Fruit fly (Drosophila melanogaster) whole organism, prepupa: Measurements from ENCODE around the gene CG18745.

Experiments
- CG10631 ChIP-seq: fragments of 200-800 bp; sonication (Bioruptor generic); optimal IDR thresholded peaks from 2 replicates; lab custom pipeline; 2016; ENCODE audit warnings: missing biosample characterization, missing genetic modification characterization
- CG10669 ChIP-seq: fragments of 200-800 bp; sonication (Bioruptor generic); optimal IDR thresholded peaks from 3 replicates; lab custom pipeline; 2018; ENCODE audit warnings: missing biosample characterization, mild to moderate bottlenecking, missing genetic modification characterization, moderate library complexity
- CG11902 ChIP-seq: fragments of 200-800 bp; sonication (Bioruptor generic); optimal IDR thresholded peaks from 3 replicates; lab custom pipeline; 2016; ENCODE audit warnings: missing biosample characterization, missing genetic modification characterization
- CG15336 ChIP-seq: fragments of 200-800 bp; sonication (Bioruptor generic); IDR thresholded peaks from 2 replicates; pipeline ENCODE4 v1.3.6; 2022; ENCODE audit warnings: missing biosample characterization, missing genetic modification characterization
- CG1621 ChIP-seq: fragments of 200-800 bp; sonication (Bioruptor generic); optimal IDR thresholded peaks from 3 replicates; lab custom pipeline; 2018; ENCODE audit warnings: missing biosample characterization, mild to moderate bottlenecking, missing genetic modification characterization
- CG3032 ChIP-seq: fragments of 200-800 bp; optimal IDR thresholded peaks from 2 replicates; lab custom pipeline; 2019; ENCODE audit warnings: missing biosample characterization, mild to moderate bottlenecking, missing genetic modification characterization, moderate library complexity
- CG32006 ChIP-seq: fragments of 200-800 bp; sonication (Bioruptor generic); optimal IDR thresholded peaks from 3 replicates; lab custom pipeline; 2017; ENCODE audit warnings: missing biosample characterization, mild to moderate bottlenecking, missing genetic modification characterization
- CG3919 ChIP-seq: fragments of 200-800 bp; sonication (Bioruptor generic); optimal IDR thresholded peaks from 3 replicates; lab custom pipeline; 2016; ENCODE audit warnings: missing biosample characterization, missing genetic modification characterization
- CG4318 ChIP-seq: fragments of 200-800 bp; sonication (Bioruptor generic); optimal IDR thresholded peaks from 3 replicates; lab custom pipeline; 2017; ENCODE audit warnings: missing biosample characterization, mild to moderate bottlenecking, missing genetic modification characterization
- CG6163 ChIP-seq: fragments of 200-800 bp; sonication (Bioruptor generic); IDR thresholded peaks from 3 replicates; pipeline ENCODE4 v1.3.6; 2022; ENCODE audit warnings: missing biosample characterization, missing genetic modification characterization
- CG6854 ChIP-seq: fragments of 200-800 bp; sonication (Bioruptor generic); optimal IDR thresholded peaks from 2 replicates; lab custom pipeline; 2017; ENCODE audit warnings: missing biosample characterization, mild to moderate bottlenecking, missing genetic modification characterization
- CG7368 ChIP-seq: fragments of 200-800 bp; sonication (Bioruptor generic); optimal IDR thresholded peaks from 3 replicates; lab custom pipeline; 2016; ENCODE audit warnings: missing biosample characterization, missing genetic modification characterization
- CG8119 ChIP-seq: fragments of 200-800 bp; sonication (Bioruptor generic); IDR thresholded peaks from 3 replicates; pipeline ENCODE4 v1.3.6; 2022; ENCODE audit warnings: missing biosample characterization, missing genetic modification characterization
- CG9139 ChIP-seq: fragments of 200-800 bp; sonication (Bioruptor generic); optimal IDR thresholded peaks from 3 replicates; lab custom pipeline; 2017; ENCODE audit warnings: missing biosample characterization, mild to moderate bottlenecking, missing genetic modification characterization
- Eip78C ChIP-seq: fragments of 200-800 bp; sonication (Bioruptor generic); peaks from one replicate; lab custom pipeline; 2016; ENCODE audit warnings: missing biosample characterization, missing genetic modification characterization
- Ets21C ChIP-seq: fragments of 200-800 bp; sonication (Bioruptor generic); optimal IDR thresholded peaks from 3 replicates; lab custom pipeline; 2016; ENCODE audit warnings: missing biosample characterization, missing genetic modification characterization
- Ets96B ChIP-seq: fragments of 200-800 bp; optimal IDR thresholded peaks from 2 replicates; lab custom pipeline; 2019; ENCODE audit warnings: missing biosample characterization, mild to moderate bottlenecking, missing genetic modification characterization, moderate library complexity
- Gug ChIP-seq: fragments of 200-800 bp; sonication (Bioruptor generic); IDR thresholded peaks from 2 replicates; pipeline ENCODE4 v1.3.6; 2022; ENCODE audit warnings: missing biosample characterization, missing genetic modification characterization
- Hr39 ChIP-seq: fragments of 200-800 bp; sonication (Bioruptor generic); optimal IDR thresholded peaks from 2 replicates; lab custom pipeline; 2016; ENCODE audit warnings: missing biosample characterization, missing genetic modification characterization
- Lpt ChIP-seq: fragments of 200-800 bp; sonication (Bioruptor generic); optimal IDR thresholded peaks from 3 replicates; lab custom pipeline; 2016; ENCODE audit warnings: missing biosample characterization, missing genetic modification characterization
- Met ChIP-seq: fragments of 200-800 bp; sonication (Bioruptor generic); optimal IDR thresholded peaks from 3 replicates; lab custom pipeline; 2016; ENCODE audit warnings: missing biosample characterization, missing genetic modification characterization
- OdsH ChIP-seq: fragments of 200-800 bp; sonication (Bioruptor generic); optimal IDR thresholded peaks from 3 replicates; lab custom pipeline; 2016; ENCODE audit warnings: missing biosample characterization, missing genetic modification characterization
- dac ChIP-seq: fragments of 200-800 bp; sonication (Bioruptor generic); optimal IDR thresholded peaks from 2 replicates; lab custom pipeline; 2017; ENCODE audit warnings: missing biosample characterization, mild to moderate bottlenecking, missing genetic modification characterization
- dsx ChIP-seq: fragments of 200-800 bp; optimal IDR thresholded peaks from 3 replicates; lab custom pipeline; 2019; ENCODE audit warnings: missing biosample characterization, mild to moderate bottlenecking, missing genetic modification characterization, moderate library complexity; ENCODE audit not compliant: poor library complexity, severe bottlenecking
- eg ChIP-seq: fragments of 200-800 bp; sonication (Bioruptor generic); IDR thresholded peaks from 3 replicates; pipeline ENCODE4 v1.3.6; 2022; ENCODE audit warnings: missing biosample characterization, missing genetic modification characterization
- fd59A ChIP-seq: fragments of 200-800 bp; sonication (Bioruptor generic); optimal IDR thresholded peaks from 2 replicates; lab custom pipeline; 2017; ENCODE audit warnings: missing biosample characterization, mild to moderate bottlenecking, missing genetic modification characterization, missing genetic modification reagents
- fkh ChIP-seq: fragments of 200-800 bp; sonication (Bioruptor generic); optimal IDR thresholded peaks from 3 replicates; lab custom pipeline; 2017; ENCODE audit warnings: missing biosample characterization, mild to moderate bottlenecking, missing genetic modification characterization, moderate library complexity
- lz ChIP-seq: fragments of 200-800 bp; sonication (Bioruptor generic); optimal IDR thresholded peaks from 3 replicates; lab custom pipeline; 2016; ENCODE audit warnings: missing biosample characterization, missing genetic modification characterization
- salr ChIP-seq, 2 experiments: fragments of 200-800 bp; sonication (Bioruptor generic); optimal IDR thresholded peaks; 3 replicates each; lab custom pipeline; 2016 to 2018; ENCODE audit warnings: missing biosample characterization in 2 of 2, missing genetic modification characterization in 2 of 2, mild to moderate bottlenecking in 1 of 2
- spab ChIP-seq: fragments of 200-800 bp; sonication (Bioruptor generic); optimal IDR thresholded peaks from 2 replicates; lab custom pipeline; 2017; ENCODE audit warnings: missing biosample characterization, mild to moderate bottlenecking, missing genetic modification characterization, missing genetic modification reagents
- ss ChIP-seq, 2 experiments: fragments of 200-800 bp; sonication (Bioruptor generic); optimal IDR thresholded peaks; 2 replicates in 1 of 2; 3 replicates in 1 of 2; lab custom pipeline; 2017 to 2018; ENCODE audit warnings: mild to moderate bottlenecking in 2 of 2, missing biosample characterization in 2 of 2, missing genetic modification characterization in 2 of 2, moderate library complexity in 1 of 2
- svp ChIP-seq: fragments of 200-800 bp; sonication (Bioruptor generic); peaks from one replicate; lab custom pipeline; 2016; ENCODE audit warnings: missing biosample characterization, missing genetic modification characterization
- topi ChIP-seq: fragments of 200-800 bp; sonication (Bioruptor generic); optimal IDR thresholded peaks from 3 replicates; lab custom pipeline; 2016; ENCODE audit warnings: missing biosample characterization, missing genetic modification characterization
- vri ChIP-seq: fragments of 200-800 bp; sonication (Bioruptor generic); optimal IDR thresholded peaks from 3 replicates; lab custom pipeline; 2016; ENCODE audit warnings: missing biosample characterization, mild to moderate bottlenecking, missing genetic modification characterization

CG18745 gene

DNA sequence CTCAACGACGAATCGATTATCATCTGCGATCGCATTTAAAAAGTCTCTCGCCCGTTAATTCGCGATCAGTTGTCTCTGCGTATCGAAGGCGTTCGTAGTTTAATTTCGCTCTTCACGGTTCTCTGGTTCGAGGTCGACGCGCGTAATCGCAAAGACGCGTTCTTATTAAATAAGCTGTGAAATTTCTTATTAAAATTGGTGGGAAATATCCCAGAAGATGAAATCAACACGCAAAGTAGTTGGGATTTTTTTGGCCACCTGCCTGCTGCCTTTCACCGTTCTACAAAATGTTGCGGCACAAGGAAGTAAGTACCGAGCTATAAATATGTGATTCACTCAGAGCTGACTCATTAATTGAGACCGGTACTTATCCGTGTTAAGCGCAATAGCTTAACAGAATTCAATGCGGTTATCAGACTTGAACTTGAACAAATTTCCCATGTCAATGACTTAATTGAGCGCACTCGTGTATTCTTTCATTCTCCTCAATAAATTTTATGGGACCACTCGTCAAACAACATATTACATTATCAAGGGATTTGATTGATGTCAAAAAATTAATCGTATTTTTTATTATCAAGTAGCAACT lies 24.9 kb downstream of the CG18745 start:
- TF ChIP-seq svp (GFP tag; lab: Kevin White, UChicago): peak; percentile 95
- peak; percentile 12 for TF ChIP-seq vri (GFP tag; lab: Kevin White, UChicago)
- no peak for TF ChIP-seq topi (GFP tag; lab: Kevin White, UChicago)
- peak; percentile 45 for TF ChIP-seq Eip78C (GFP tag; lab: Kevin White, UChicago)

DNA sequence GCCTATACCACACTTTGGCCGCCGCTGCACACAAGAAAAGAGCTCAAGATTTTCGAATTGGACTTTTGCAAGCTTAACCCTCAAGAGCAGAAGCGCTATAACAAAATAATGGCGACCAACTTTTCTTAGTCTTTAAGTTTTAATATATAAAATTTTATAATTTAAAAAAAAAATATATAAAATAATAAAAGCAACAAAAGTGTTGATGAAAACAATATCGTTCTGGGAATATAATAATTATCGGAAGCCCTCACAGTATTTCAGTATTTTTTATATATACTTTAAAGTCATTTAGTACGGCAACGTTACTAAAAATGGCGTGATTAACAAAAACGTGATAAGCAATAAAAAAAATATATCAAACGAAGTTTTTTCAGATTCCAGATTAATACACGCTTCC lies 26.4 kb downstream of the CG18745 start, which contains the start of gene Sp7:
Gene Sp7 (plus strand): TSS at position 301 of the 400 bp plus-strand sequence.
- TF ChIP-seq dsx (GFP tag; lab: Kevin White, UChicago) (no peak), ss (GFP tag; optimal IDR thresholded peaks at IDR 0.05; lab: Kevin White, UChicago) (no peak), Met (GFP tag; lab: Kevin White, UChicago) (no peak)

DNA sequence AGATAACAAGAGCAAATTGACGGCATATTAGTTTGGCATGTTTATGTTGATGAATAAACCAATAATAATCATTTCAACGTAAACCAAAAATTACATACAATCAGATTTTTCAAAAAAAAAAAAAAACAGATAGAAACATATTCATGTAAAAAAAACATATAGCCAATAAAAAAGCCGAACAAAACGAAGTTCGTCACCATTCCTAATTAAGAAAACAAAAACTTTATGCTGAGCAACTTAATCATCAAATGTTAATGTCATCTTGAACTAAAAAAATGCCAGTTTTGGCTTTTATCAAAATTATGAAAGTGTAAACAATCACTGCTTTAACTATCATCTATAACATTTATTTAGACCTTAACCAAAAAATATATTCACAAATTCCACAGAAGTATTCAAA lies 28.1 kb downstream of the CG18745 start, which contains the start of gene CG10919:
Gene CG10919 (plus strand): TSS at position 301 of the 400 bp plus-strand sequence.
- TF ChIP-seq fd59A (GFP tag; lab: Kevin White, UChicago): no peak
- no peak for TF ChIP-seq CG6854 (GFP tag; lab: Kevin White, UChicago)
- no peak for TF ChIP-seq Hr39 (GFP tag; lab: Kevin White, UChicago)
- no peak for TF ChIP-seq Lpt (GFP tag; lab: Kevin White, UChicago)
- no peak for TF ChIP-seq CG3919 (GFP tag; lab: Kevin White, UChicago)
- no peak for TF ChIP-seq dsx (GFP tag; lab: Kevin White, UChicago)
- TF ChIP-seq CG7368 (GFP tag; lab: Kevin White, UChicago): no peak
- no peak for TF ChIP-seq CG11902 (GFP tag; lab: Kevin White, UChicago)
- no peak for TF ChIP-seq Ets21C (GFP tag; lab: Kevin White, UChicago)
- TF ChIP-seq lz (GFP tag; lab: Kevin White, UChicago): no peak
- no peak for TF ChIP-seq ss (GFP tag; optimal IDR thresholded peaks at IDR 0.05; lab: Kevin White, UChicago)
- no peak for TF ChIP-seq OdsH (GFP tag; lab: Kevin White, UChicago)
- TF ChIP-seq CG4318: no peak
- no peak for TF ChIP-seq CG9139 (GFP tag; lab: Kevin White, UChicago)

DNA sequence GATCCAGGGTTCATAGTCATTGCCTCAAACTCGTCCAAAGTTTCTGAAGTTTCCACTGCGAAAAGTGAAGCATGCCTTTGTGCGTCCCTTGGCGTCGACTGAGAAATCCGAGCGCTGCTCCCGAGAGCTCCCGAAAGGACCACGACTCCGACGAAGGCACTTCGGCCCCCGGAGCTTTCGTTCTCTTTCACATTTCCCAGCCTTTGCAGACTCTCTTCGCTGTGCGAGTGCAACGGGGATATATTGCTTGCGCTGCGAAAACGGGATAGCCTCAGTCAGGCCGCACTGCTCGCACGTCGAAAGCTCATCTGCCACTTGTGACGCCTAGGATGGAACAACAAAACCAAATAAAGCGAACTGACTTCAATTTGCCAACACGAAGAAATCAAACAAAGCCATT lies 32.4 kb downstream of the CG18745 start:
- peak; percentile 66 for TF ChIP-seq CG6163
- no peak for TF ChIP-seq Gug (GFP tag; lab: Robert Waterston, UW)
- TF ChIP-seq eg (GFP tag; lab: Robert Waterston, UW): peak; percentile 48; the same call in 1 of the 3 replicates
- TF ChIP-seq CG1621 (tag; lab: Kevin White, UChicago): peak; percentile 16
- peak; percentile 57 for TF ChIP-seq svp (GFP tag; lab: Kevin White, UChicago)
- no peak for TF ChIP-seq Ets96B (tag; lab: Kevin White, UChicago)
- TF ChIP-seq CG3032 (tag; lab: Kevin White, UChicago): peak; percentile 37
- no peak for TF ChIP-seq salr (GFP tag; optimal IDR thresholded peaks at IDR 0.05; lab: Kevin White, UChicago)
- peak; percentile 13 for TF ChIP-seq CG10669 (GFP tag; lab: Kevin White, UChicago)
- no peak for TF ChIP-seq fkh
- no peak for TF ChIP-seq spab (GFP tag; lab: Kevin White, UChicago)
- no peak for TF ChIP-seq CG10631 (GFP tag; lab: Kevin White, UChicago)
- TF ChIP-seq dac (GFP tag; lab: Kevin White, UChicago): no peak
- TF ChIP-seq CG8119: 0 out of 3 replicates have a peak, but pooled peaks have one; percentile 17
- TF ChIP-seq CG32006 (GFP tag; lab: Kevin White, UChicago): peak; percentile 36
- 0 out of 2 replicates have a peak, but pooled peaks have one; percentile 8 for TF ChIP-seq CG15336 (GFP tag; lab: Robert Waterston, UW)
- TF ChIP-seq Hr39 (GFP tag; lab: Kevin White, UChicago): no peak
